Worm (Caenorhabditis elegans) whole organism, young adult: ENCODE results near the gene C54D10.4.

Experiments
- D2030.7 ChIP-seq: fragments of 200-800 bp; sonication (Bioruptor generic); IDR thresholded peaks from 2 replicates; pipeline ENCODE4 v1.3.6; 2022; ENCODE audit warnings: missing genetic modification reagents, missing genetic modification characterization, missing compliant biosample characterization
- F10E7.11 ChIP-seq: sonication (generic microtip); optimal IDR thresholded peaks from 2 replicates; lab custom pipeline; 2017; ENCODE audit warnings: mild to moderate bottlenecking, missing genetic modification characterization, moderate library complexity, missing compliant biosample characterization
- F23B12.7 ChIP-seq: sonication (generic microtip); optimal IDR thresholded peaks from 2 replicates; lab custom pipeline; 2017; ENCODE audit warnings: missing genetic modification characterization, mild to moderate bottlenecking, missing compliant biosample characterization, antibody characterized with exemption, moderate library complexity; ENCODE audit not compliant: insufficient read depth
- F33H1.4 ChIP-seq: fragments of 200-800 bp; sonication (Bioruptor generic); IDR thresholded peaks from 2 replicates; pipeline ENCODE4 v1.3.6; 2022; ENCODE audit warnings: missing genetic modification reagents, missing genetic modification characterization, missing compliant biosample characterization
- F52B5.7 ChIP-seq: sonication (generic microtip); optimal IDR thresholded peaks from 2 replicates; lab custom pipeline; 2016; ENCODE audit warnings: mild to moderate bottlenecking, missing genetic modification characterization, missing compliant biosample characterization
- K11D2.4 ChIP-seq: fragments of 200-800 bp; sonication (Bioruptor generic); IDR thresholded peaks from 2 replicates; pipeline ENCODE4 v1.3.6; 2022; ENCODE audit warnings: missing genetic modification reagents, missing genetic modification characterization, missing compliant biosample characterization
- T07F8.4 ChIP-seq: sonication (generic microtip); optimal IDR thresholded peaks from 2 replicates; lab custom pipeline; 2016; ENCODE audit warnings: mild to moderate bottlenecking, missing genetic modification characterization, moderate library complexity, missing compliant biosample characterization
- ZK185.1 ChIP-seq: sonication (generic microtip); optimal IDR thresholded peaks from 2 replicates; lab custom pipeline; 2016; ENCODE audit warnings: mild to moderate bottlenecking, missing genetic modification characterization, missing compliant biosample characterization; ENCODE audit not compliant: poor library complexity, severe bottlenecking
- atf-7 ChIP-seq: sonication (generic microtip); optimal IDR thresholded peaks from 2 replicates; lab custom pipeline; 2017; ENCODE audit warnings: mild to moderate bottlenecking, missing genetic modification characterization, missing compliant biosample characterization
- attf-3 ChIP-seq: fragments of 200-800 bp; sonication (Bioruptor generic); conservative IDR thresholded peaks from 2 replicates; pipeline ENCODE4 v1.3.6; 2022; ENCODE audit warnings: missing genetic modification reagents, missing genetic modification characterization, missing compliant biosample characterization
- cebp-1 ChIP-seq, 2 experiments: fragments of 200-800 bp in 1 of 2; sonication (Bioruptor generic) in 1 of 2; sonication (generic microtip) in 1 of 2; IDR thresholded peaks in 1 of 2; optimal IDR thresholded peaks in 1 of 2; 2 replicates each; pipeline versions ENCODE4 v1.3.6 to Lab custom; 2017 to 2022; ENCODE audit warnings: missing compliant biosample characterization in 2 of 2, missing genetic modification characterization in 2 of 2, mild to moderate bottlenecking in 1 of 2, missing genetic modification reagents in 1 of 2, moderate library complexity in 1 of 2
- ceh-58 ChIP-seq: fragments of 200-800 bp; sonication (Bioruptor generic); IDR thresholded peaks from 2 replicates; pipeline ENCODE4 v1.3.6; 2022; ENCODE audit warnings: missing genetic modification characterization, missing compliant biosample characterization
- dpl-1 ChIP-seq: fragments of 150-350 bp; optimal IDR thresholded peaks from 2 replicates; lab custom pipeline; 2014; ENCODE audit warnings: missing biosample characterization, missing genetic modification reagents, missing genetic modification characterization
- efl-1 ChIP-seq: fragments of 150-350 bp; optimal IDR thresholded peaks from 2 replicates; lab custom pipeline; 2014; ENCODE audit warnings: missing biosample characterization, missing genetic modification reagents, missing genetic modification characterization
- egrh-3 ChIP-seq: fragments of 200-800 bp; sonication (Bioruptor generic); IDR thresholded peaks from 2 replicates; pipeline ENCODE4 v1.3.6; 2022; ENCODE audit warnings: missing genetic modification reagents, missing genetic modification characterization, missing compliant biosample characterization
- fkh-3 ChIP-seq: sonication (generic microtip); optimal IDR thresholded peaks from 2 replicates; lab custom pipeline; 2016; ENCODE audit warnings: mild to moderate bottlenecking, missing genetic modification characterization, missing compliant biosample characterization
- gei-17 ChIP-seq: fragments of 200-800 bp; sonication (Bioruptor generic); optimal IDR thresholded peaks from 2 replicates; lab custom pipeline; 2018; ENCODE audit warnings: mild to moderate bottlenecking, missing genetic modification characterization, missing compliant biosample characterization
- him-1 ChIP-seq: sonication (generic microtip); optimal IDR thresholded peaks from 2 replicates; lab custom pipeline; 2016; ENCODE audit warnings: missing genotype, missing genetic modification reagents, missing genetic modification characterization, missing compliant biosample characterization
- hmg-1.2 ChIP-seq: fragments of 200-800 bp; sonication (Bioruptor generic); IDR thresholded peaks from 2 replicates; pipeline ENCODE4 v1.3.6; 2022; ENCODE audit warnings: missing genetic modification reagents, missing genetic modification characterization, missing compliant biosample characterization
- let-526 ChIP-seq: fragments of 200-800 bp; sonication (Bioruptor generic); IDR thresholded peaks from 2 replicates; pipeline ENCODE4 v1.3.6; 2022; ENCODE audit warnings: missing genetic modification reagents, missing genetic modification characterization, missing compliant biosample characterization
- lin-35 ChIP-seq, 3 experiments: fragments of 150-350 bp in 2 of 3; sonication (generic microtip) in 1 of 3; optimal IDR thresholded peaks; 2 replicates each; lab custom pipeline; 2014 to 2018; ENCODE audit warnings: missing biosample characterization in 3 of 3, missing genetic modification characterization in 3 of 3, missing genetic modification reagents in 3 of 3
- madf-10 ChIP-seq: sonication (generic microtip); optimal IDR thresholded peaks from 2 replicates; lab custom pipeline; 2016; ENCODE audit warnings: mild to moderate bottlenecking, missing genetic modification characterization, missing compliant biosample characterization
- madf-3 ChIP-seq: fragments of 200-800 bp; sonication (Bioruptor generic); IDR thresholded peaks from 2 replicates; pipeline ENCODE4 v1.3.6; 2022; ENCODE audit warnings: missing genetic modification reagents, missing genetic modification characterization, missing compliant biosample characterization
- mes-4 ChIP-seq: sonication (generic microtip); optimal IDR thresholded peaks from 2 replicates; lab custom pipeline; 2016; ENCODE audit warnings: missing genotype, missing genetic modification characterization, missing compliant biosample characterization
- nhr-80 ChIP-seq: sonication (generic microtip); optimal IDR thresholded peaks from 2 replicates; lab custom pipeline; 2016; ENCODE audit warnings: missing genetic modification characterization, missing compliant biosample characterization
- nhr-90 ChIP-seq: sonication (generic microtip); optimal IDR thresholded peaks from 2 replicates; lab custom pipeline; 2016; ENCODE audit warnings: missing genotype, mild to moderate bottlenecking, missing genetic modification characterization, missing compliant biosample characterization
- pbrm-1 ChIP-seq: fragments of 200-800 bp; sonication (Bioruptor generic); IDR thresholded peaks from 2 replicates; pipeline ENCODE4 v1.3.6; 2022; ENCODE audit warnings: missing genetic modification reagents, missing genetic modification characterization, missing compliant biosample characterization
- pha-4 ChIP-seq: fragments of 150-350 bp; sonication (generic microtip); optimal IDR thresholded peaks from 2 replicates; lab custom pipeline; 2014; ENCODE audit warnings: missing biosample characterization, missing genetic modification reagents, missing genetic modification characterization
- rpc-1 ChIP-seq, 2 experiments: fragments of 150-350 bp in 1 of 2; sonication (generic microtip) in 1 of 2; optimal IDR thresholded peaks; 2 replicates each; lab custom pipeline; 2014 to 2018; ENCODE audit warnings: missing biosample characterization in 1 of 2, missing genetic modification characterization in 1 of 2, missing genetic modification reagents in 1 of 2, missing genotype in 1 of 2
- sea-2 ChIP-seq: fragments of 200-800 bp; sonication (Bioruptor generic); IDR thresholded peaks from 2 replicates; pipeline ENCODE4 v1.3.6; 2022; ENCODE audit warnings: missing genetic modification characterization, missing compliant biosample characterization
- snpc-4 ChIP-seq, 5 experiments: fragments of 150-350 bp in 1 of 5; sonication (generic microtip) in 4 of 5; optimal IDR thresholded peaks; 2 replicates each; lab custom pipeline; 2014 to 2018; ENCODE audit warnings: missing genetic modification characterization in 5 of 5, missing biosample characterization in 3 of 5, antibody characterized with exemption in 2 of 5, mild to moderate bottlenecking in 2 of 5, missing compliant biosample characterization in 2 of 5, missing genotype in 2 of 5, moderate library complexity in 2 of 5, missing genetic modification reagents in 1 of 5
- tbp1 ChIP-seq: fragments of 200-800 bp; sonication (Bioruptor generic); optimal IDR thresholded peaks from 2 replicates; lab custom pipeline; 2018; ENCODE audit warnings: mild to moderate bottlenecking, missing genetic modification characterization, missing compliant biosample characterization
- zfh-2 ChIP-seq: fragments of 200-800 bp; sonication (Bioruptor generic); conservative IDR thresholded peaks from 2 replicates; pipeline ENCODE4 v1.3.6; 2022; ENCODE audit warnings: missing genetic modification reagents, missing genetic modification characterization, missing compliant biosample characterization

Gene C54D10.4

ce11 chrV:12462908-12463307 lies 42.2 kb upstream of the C54D10.4 start, which contains the start of gene egl-10:
Gene egl-10 (minus strand): TSS chrV:12463008.
- TF ChIP-seq zfh-2 (GFP tag; lab: Robert Waterston, UW) = 0 out of 2 replicates have a peak, but pooled peaks have one; percentile 21
- TF ChIP-seq egrh-3 = no peak

- TF ChIP-seq gei-17 (no peak), nhr-80 (tag; lab: Kevin White, UChicago) (no peak), F52B5.7 (tag; lab: Kevin White, UChicago) (no peak), fkh-3 (tag; lab: Kevin White, UChicago) (no peak), D2030.7 (GFP tag; lab: Robert Waterston, UW) (no peak), cebp-1 (GFP tag; IDR thresholded peaks at IDR 0.05; lab: Robert Waterston, UW) (no peak), cebp-1 (tag; optimal IDR thresholded peaks at IDR 0.05; lab: Kevin White, UChicago) (peak; percentile 76), snpc-4 (GFP tag; optimal IDR thresholded peaks at IDR 0.05; lab: Kevin White, UChicago) (no peak), snpc-4 (tag; optimal IDR thresholded peaks at IDR 0.05; lab: Kevin White, UChicago) (no peak), madf-3 (GFP tag; lab: Robert Waterston, UW) (no peak), sea-2 (GFP tag; lab: Robert Waterston, UW) (no peak), F33H1.4 (no peak), T07F8.4 (tag; lab: Kevin White, UChicago) (no peak), lin-35 (GFP tag; optimal IDR thresholded peaks at IDR 0.05; lab: Kevin White, UChicago) (peak in 1 of 3 experiments; percentile 38), rpc-1 (optimal IDR thresholded peaks at IDR 0.05; lab: Kevin White, UChicago) (no peak), rpc-1 (tag; optimal IDR thresholded peaks at IDR 0.05; lab: Kevin White, UChicago) (no peak), ceh-58 (GFP tag; lab: Robert Waterston, UW) (no peak), mes-4 (no peak)
- TF ChIP-seq, all 124 proteins: peak for 2
These were observed 39.8 kb upstream of the C54D10.4 start for ce11 chrV:12460583-12460982.

ce11 chrV:12455695-12456094 lies 35.0 kb upstream of the C54D10.4 start:
- TF ChIP-seq pha-4 (tag; lab: Kevin White, UChicago) (no peak), egrh-3 (peak; percentile 81; the same call in 1 of the 2 replicates), hmg-1.2 (GFP tag; lab: Robert Waterston, UW) (0 out of 2 replicates have a peak, but pooled peaks have one; percentile 4)

- TF ChIP-seq nhr-90 (tag; lab: Kevin White, UChicago) (no peak), F10E7.11 (tag; lab: Kevin White, UChicago) (no peak), attf-3 (peak; percentile 93), efl-1 (GFP tag; lab: Kevin White, UChicago) (peak; percentile 51), madf-10 (tag; lab: Kevin White, UChicago) (no peak), pbrm-1 (GFP tag; lab: Robert Waterston, UW) (no peak), dpl-1 (GFP tag; lab: Kevin White, UChicago) (peak; percentile 7), atf-7 (tag; lab: Kevin White, UChicago) (no peak), ZK185.1 (no peak)
These were observed 29.7 kb upstream of the C54D10.4 start, which contains the start of gene F28C1.1 for ce11 chrV:12450441-12450840. Gene F28C1.1 (plus strand): TSS chrV:12450805.

ce11 chrV:12449902-12450301 lies 29.2 kb upstream of the C54D10.4 start, which contains the start of gene C54D10.10:
Gene C54D10.10 (minus strand): TSS chrV:12450002.
- TF ChIP-seq pha-4 (tag; lab: Kevin White, UChicago) = no peak
- no peak for TF ChIP-seq F23B12.7 (tag; lab: Kevin White, UChicago)
- no peak for TF ChIP-seq zfh-2 (GFP tag; lab: Robert Waterston, UW)
- TF ChIP-seq tbp1 (GFP tag; lab: Kevin White, UChicago) = no peak
- no peak for TF ChIP-seq K11D2.4 (GFP tag; lab: Robert Waterston, UW)
- TF ChIP-seq him-1 (tag; lab: Kevin White, UChicago) = no peak
- TF ChIP-seq let-526 (GFP tag; lab: Robert Waterston, UW) = no peak
- no peak for TF ChIP-seq dpl-1 (GFP tag; lab: Kevin White, UChicago)
